Worm (Caenorhabditis elegans) whole organism, L4 larva: ENCODE results near the gene nol-6.

ENCODE experiments used
- F49E8.2 ChIP-seq: sonication (generic microtip); optimal IDR thresholded peaks from 2 replicates; lab custom pipeline; 2016; ENCODE audit warnings: missing compliant biosample characterization, mild to moderate bottlenecking, missing genetic modification characterization, borderline replicate concordance
- dve-1 ChIP-seq: sonication (generic microtip); optimal IDR thresholded peaks from 2 replicates; lab custom pipeline; 2017; ENCODE audit warnings: antibody characterized with exemption, mild to moderate bottlenecking, missing genetic modification characterization, missing compliant biosample characterization; ENCODE audit not compliant: insufficient read depth
- nhr-77 ChIP-seq: fragments of 150-350 bp; optimal IDR thresholded peaks from 2 replicates; lab custom pipeline; 2014; ENCODE audit warnings: missing biosample characterization, missing genetic modification characterization
- ztf-11 ChIP-seq: fragments of 150-350 bp; optimal IDR thresholded peaks from 2 replicates; lab custom pipeline; 2014; ENCODE audit warnings: missing biosample characterization, missing genetic modification characterization

ce11 chrII:1474807-1475206, 37.5 kb upstream of the nol-6 start:
- TF ChIP-seq nhr-77 (tag; lab: Kevin White, UChicago), result no peak
- no peak for TF ChIP-seq ztf-11
- TF ChIP-seq F49E8.2 (tag; lab: Kevin White, UChicago), result no peak
- no peak for TF ChIP-seq dve-1
